Fruit fly (Drosophila melanogaster) whole organism, embryonic: ENCODE results near the gene MED15.
A peak's percentile ranks its signal among the peaks of the same experiment; 100 is the strongest.

ENCODE experiments used
- Atf6 ChIP-seq: fragments of 200-800 bp; sonication (Bioruptor generic); IDR thresholded peaks from 2 replicates; pipeline ENCODE4 v1.3.6; 2022; ENCODE audit warnings: missing biosample characterization, missing genetic modification characterization
- Bgb ChIP-seq: fragments of 200-800 bp; sonication (Bioruptor generic); IDR thresholded peaks from 2 replicates; pipeline ENCODE4 v1.3.6; 2022; ENCODE audit warnings: missing biosample characterization, missing genetic modification characterization; ENCODE audit not compliant: partially characterized antibody
- CG11093 ChIP-seq: fragments of 200-800 bp; sonication (Bioruptor generic); IDR thresholded peaks from 3 replicates; pipeline ENCODE4 v1.3.6; 2022; ENCODE audit warnings: missing biosample characterization, missing genetic modification characterization
- CG15073 ChIP-seq: fragments of 200-800 bp; sonication (Bioruptor generic); optimal IDR thresholded peaks from 2 replicates; lab custom pipeline; 2016; ENCODE audit warnings: missing biosample characterization, missing genetic modification characterization
- CG15514 ChIP-seq: fragments of 200-800 bp; sonication (Bioruptor generic); optimal IDR thresholded peaks from 3 replicates; lab custom pipeline; 2017; ENCODE audit warnings: missing biosample characterization, missing genetic modification characterization, mild to moderate bottlenecking, moderate library complexity, missing genetic modification reagents
- CG1603 ChIP-seq: fragments of 200-800 bp; sonication (Bioruptor generic); optimal IDR thresholded peaks from 2 replicates; lab custom pipeline; 2019; ENCODE audit warnings: missing biosample characterization, mild to moderate bottlenecking, missing genetic modification characterization, moderate library complexity
- CG16863 ChIP-seq: fragments of 200-800 bp; sonication (Bioruptor generic); optimal IDR thresholded peaks from 3 replicates; lab custom pipeline; 2016; ENCODE audit warnings: missing biosample characterization, missing genetic modification characterization
- CG1792 ChIP-seq: fragments of 200-800 bp; sonication (Bioruptor generic); optimal IDR thresholded peaks from 2 replicates; lab custom pipeline; 2016; ENCODE audit warnings: missing biosample characterization, missing genetic modification characterization
- CG4328 ChIP-seq: fragments of 200-800 bp; sonication (Bioruptor generic); optimal IDR thresholded peaks from 3 replicates; lab custom pipeline; 2017; ENCODE audit warnings: missing biosample characterization, missing genetic modification reagents, missing genetic modification characterization
- CG6254 ChIP-seq: fragments of 200-800 bp; sonication (Bioruptor generic); optimal IDR thresholded peaks from 3 replicates; lab custom pipeline; 2017; ENCODE audit warnings: mild to moderate bottlenecking, missing biosample characterization, missing genetic modification reagents, missing genetic modification characterization
- CG6689 ChIP-seq: fragments of 200-800 bp; sonication (Bioruptor generic); IDR thresholded peaks from 2 replicates; pipeline ENCODE4 v1.3.6; 2022; ENCODE audit warnings: missing biosample characterization, missing genetic modification characterization
- CG7357 ChIP-seq: fragments of 200-800 bp; sonication (Bioruptor generic); IDR thresholded peaks from 3 replicates; pipeline ENCODE4 v1.3.6; 2022; ENCODE audit warnings: missing biosample characterization, missing genetic modification characterization
- Chrac-16 ChIP-seq: fragments of 200-800 bp; sonication (Bioruptor generic); optimal IDR thresholded peaks from 3 replicates; lab custom pipeline; 2016; ENCODE audit warnings: missing biosample characterization, missing genetic modification characterization
- D19B ChIP-seq: fragments of 200-800 bp; sonication (Bioruptor generic); optimal IDR thresholded peaks from 2 replicates; lab custom pipeline; 2017; ENCODE audit warnings: missing biosample characterization, mild to moderate bottlenecking, missing genetic modification characterization
- Dek ChIP-seq: fragments of 200-800 bp; sonication (Bioruptor generic); optimal IDR thresholded peaks from 3 replicates; lab custom pipeline; 2019; ENCODE audit warnings: missing biosample characterization, mild to moderate bottlenecking, missing genetic modification characterization, moderate library complexity
- Fer2 ChIP-seq: fragments of 200-800 bp; sonication (Bioruptor generic); optimal IDR thresholded peaks from 2 replicates; lab custom pipeline; 2018; ENCODE audit warnings: missing biosample characterization, mild to moderate bottlenecking, missing genetic modification characterization, moderate library complexity
- H15 ChIP-seq: fragments of 200-800 bp; sonication (Bioruptor generic); IDR thresholded peaks from 3 replicates; pipeline ENCODE4 v1.3.6; 2022; ENCODE audit warnings: missing biosample characterization, missing genetic modification characterization
- Hand ChIP-seq: fragments of 200-800 bp; sonication (Bioruptor generic); optimal IDR thresholded peaks from 2 replicates; lab custom pipeline; 2017; ENCODE audit warnings: mild to moderate bottlenecking, missing biosample characterization, missing genetic modification reagents, missing genetic modification characterization
- Hey ChIP-seq: fragments of 200-800 bp; sonication (Bioruptor generic); optimal IDR thresholded peaks from 3 replicates; lab custom pipeline; 2018; ENCODE audit warnings: missing biosample characterization, mild to moderate bottlenecking, missing genetic modification characterization
- Jarid2 ChIP-seq: fragments of 200-800 bp; sonication (Bioruptor generic); optimal IDR thresholded peaks from 3 replicates; lab custom pipeline; 2017; ENCODE audit warnings: mild to moderate bottlenecking, missing biosample characterization, missing genetic modification reagents, missing genetic modification characterization
- MBD-R2 ChIP-seq: fragments of 200-800 bp; sonication (Bioruptor generic); IDR thresholded peaks from 2 replicates; pipeline ENCODE4 v1.3.6; 2022; ENCODE audit warnings: missing biosample characterization, missing genetic modification characterization
- MESR4 ChIP-seq: fragments of 200-800 bp; sonication (Bioruptor generic); optimal IDR thresholded peaks from 2 replicates; lab custom pipeline; 2018; ENCODE audit warnings: missing biosample characterization, mild to moderate bottlenecking, missing genetic modification characterization, moderate library complexity
- Opbp ChIP-seq: fragments of 200-800 bp; sonication (Bioruptor generic); IDR thresholded peaks from 3 replicates; pipeline ENCODE4 v1.3.6; 2022; ENCODE audit warnings: missing biosample characterization, missing genetic modification characterization; ENCODE audit not compliant: partially characterized antibody
- Optix ChIP-seq: fragments of 200-800 bp; sonication (Bioruptor generic); IDR thresholded peaks from 3 replicates; pipeline ENCODE4 v1.3.6; 2022; ENCODE audit warnings: missing biosample characterization, missing genetic modification characterization
- Pdp1 ChIP-seq, 2 experiments: fragments of 200-800 bp; sonication (Bioruptor generic); optimal IDR thresholded peaks; 3 replicates each; lab custom pipeline; 2016; ENCODE audit warnings: missing biosample characterization in 2 of 2, missing genetic modification characterization in 2 of 2, mild to moderate bottlenecking in 1 of 2, moderate library complexity in 1 of 2
- Ptx1 ChIP-seq: fragments of 200-800 bp; sonication (Bioruptor generic); IDR thresholded peaks from 2 replicates; pipeline ENCODE4 v1.3.6; 2022; ENCODE audit warnings: missing biosample characterization, missing genetic modification characterization
- Rfx ChIP-seq: fragments of 200-800 bp; sonication (Bioruptor generic); IDR thresholded peaks from 2 replicates; pipeline ENCODE4 v1.3.6; 2022; ENCODE audit warnings: missing biosample characterization, missing genetic modification characterization
- Trl ChIP-seq, 3 experiments: fragments of >200 bp in 2 of 3; fragments of 200-800 bp in 1 of 3; sonication (Bioruptor generic) in 1 of 3; optimal IDR thresholded peaks; 2 replicates in 1 of 3; 3 replicates in 2 of 3; lab custom pipeline; 2016 to 2017; ENCODE audit warnings: missing biosample characterization in 1 of 3, missing genetic modification characterization in 1 of 3
- Vsx1 ChIP-seq: fragments of 200-800 bp; sonication (Bioruptor generic); optimal IDR thresholded peaks from 2 replicates; lab custom pipeline; 2017; ENCODE audit warnings: missing biosample characterization, mild to moderate bottlenecking, missing genetic modification characterization, missing genetic modification reagents
- ci ChIP-seq: fragments of 200-800 bp; sonication (Bioruptor generic); IDR thresholded peaks from 3 replicates; pipeline ENCODE4 v1.3.6; 2022; ENCODE audit warnings: missing biosample characterization, missing genetic modification characterization
- cwo ChIP-seq: fragments of 200-800 bp; sonication (Bioruptor generic); optimal IDR thresholded peaks from 3 replicates; lab custom pipeline; 2017; ENCODE audit warnings: missing biosample characterization, missing genetic modification characterization, mild to moderate bottlenecking, moderate library complexity, missing genetic modification reagents
- da ChIP-seq: fragments of 200-800 bp; sonication (Bioruptor generic); optimal IDR thresholded peaks from 2 replicates; lab custom pipeline; 2016; ENCODE audit warnings: missing biosample characterization, missing genetic modification characterization
- dm ChIP-seq: fragments of 200-800 bp; sonication (Bioruptor generic); optimal IDR thresholded peaks from 3 replicates; lab custom pipeline; 2016; ENCODE audit warnings: missing biosample characterization, missing genetic modification characterization
- dmrt99B ChIP-seq: fragments of 200-800 bp; sonication (Bioruptor generic); optimal IDR thresholded peaks from 2 replicates; lab custom pipeline; 2018; ENCODE audit warnings: missing biosample characterization, mild to moderate bottlenecking, missing genetic modification characterization, moderate library complexity
- dpn ChIP-seq, 2 experiments: fragments of 200-800 bp; sonication (Bioruptor generic); optimal IDR thresholded peaks; 3 replicates each; lab custom pipeline; 2016; ENCODE audit warnings: missing biosample characterization in 2 of 2, missing genetic modification characterization in 2 of 2
- eyg ChIP-seq: fragments of 200-800 bp; sonication (Bioruptor generic); optimal IDR thresholded peaks from 3 replicates; lab custom pipeline; 2016; ENCODE audit warnings: missing biosample characterization, missing genetic modification characterization
- grau ChIP-seq: fragments of 200-800 bp; optimal IDR thresholded peaks from 3 replicates; lab custom pipeline; 2019; ENCODE audit warnings: missing biosample characterization, mild to moderate bottlenecking, missing genetic modification characterization, moderate library complexity
- grn ChIP-seq: fragments of 200-800 bp; sonication (Bioruptor generic); optimal IDR thresholded peaks from 3 replicates; lab custom pipeline; 2017; ENCODE audit warnings: missing biosample characterization, missing genetic modification characterization
- gt ChIP-seq: fragments of 200-800 bp; sonication (Bioruptor generic); IDR thresholded peaks from 2 replicates; pipeline ENCODE4 v1.3.6; 2022; ENCODE audit warnings: missing biosample characterization, missing genetic modification characterization
- ham ChIP-seq: fragments of 200-800 bp; sonication (Bioruptor generic); IDR thresholded peaks from 2 replicates; pipeline ENCODE4 v1.3.6; 2022; ENCODE audit warnings: missing biosample characterization, missing genetic modification characterization
- jigr1 ChIP-seq: fragments of 200-800 bp; sonication (Bioruptor generic); IDR thresholded peaks from 3 replicates; pipeline ENCODE4 v1.3.6; 2022; ENCODE audit warnings: missing biosample characterization, missing genetic modification characterization
- klu ChIP-seq: fragments of 200-800 bp; sonication (Bioruptor generic); IDR thresholded peaks from 2 replicates; pipeline ENCODE4 v1.3.6; 2022; ENCODE audit warnings: missing biosample characterization, missing genetic modification characterization
- kni ChIP-seq: fragments of 200-800 bp; sonication (Bioruptor generic); optimal IDR thresholded peaks from 3 replicates; lab custom pipeline; 2017; ENCODE audit warnings: mild to moderate bottlenecking, missing biosample characterization, missing genetic modification reagents, missing genetic modification characterization
- luna ChIP-seq: fragments of 200-800 bp; sonication (Bioruptor generic); optimal IDR thresholded peaks from 2 replicates; lab custom pipeline; 2016; ENCODE audit warnings: missing biosample characterization, missing genetic modification characterization
- org-1 ChIP-seq: fragments of 200-800 bp; sonication (Bioruptor generic); optimal IDR thresholded peaks from 2 replicates; lab custom pipeline; 2017; ENCODE audit warnings: missing biosample characterization, missing genetic modification characterization
- pho ChIP-seq: fragments of 200-800 bp; sonication (Bioruptor generic); optimal IDR thresholded peaks from 2 replicates; lab custom pipeline; 2016; ENCODE audit warnings: missing biosample characterization, missing genetic modification characterization
- row ChIP-seq: fragments of 200-800 bp; sonication (Bioruptor generic); IDR thresholded peaks from 3 replicates; pipeline ENCODE4 v1.3.6; 2022; ENCODE audit warnings: missing biosample characterization, missing genetic modification characterization
- sna ChIP-seq: fragments of 200-800 bp; sonication (Bioruptor generic); IDR thresholded peaks from 2 replicates; pipeline ENCODE4 v1.3.6; 2022; ENCODE audit warnings: missing biosample characterization, missing genetic modification characterization; ENCODE audit not compliant: partially characterized antibody
- vvl ChIP-seq: fragments of 200-800 bp; sonication (Bioruptor generic); IDR thresholded peaks from 2 replicates; pipeline ENCODE4 v1.3.6; 2022; ENCODE audit warnings: missing biosample characterization, missing genetic modification characterization

The MED15 gene

dm6 chr2L:441927-442691, 30.7 kb upstream of the MED15 start (continued):
- TF ChIP-seq Dek (tag; lab: Kevin White, UChicago): peak; percentile 51
- no peak for TF ChIP-seq Atf6 (GFP tag; lab: Robert Waterston, UW)
- peak; percentile 83 for TF ChIP-seq Ptx1 (GFP tag; lab: Robert Waterston, UW)
- peak; percentile 83 for TF ChIP-seq row (GFP tag; lab: Robert Waterston, UW)
- TF ChIP-seq MBD-R2 (GFP tag; lab: Robert Waterston, UW): peak; percentile 33; the same call in 1 of the 2 replicates
- TF ChIP-seq CG7357 (GFP tag; lab: Robert Waterston, UW): peak; percentile 75; the same call in 1 of the 3 replicates
- TF ChIP-seq Pdp1 (GFP tag; optimal IDR thresholded peaks at IDR 0.05; lab: Kevin White, UChicago): peak; percentile 71 to 79
- TF ChIP-seq eyg: peak; percentile 19
- TF ChIP-seq dm (GFP tag; lab: Kevin White, UChicago): peak; percentile 68
- TF ChIP-seq grau: peak; percentile 76
- no peak for TF ChIP-seq Bgb
- peak; percentile 96 for TF ChIP-seq CG1603 (tag; lab: Kevin White, UChicago)
- TF ChIP-seq klu (GFP tag; lab: Robert Waterston, UW): peak; percentile 58
- peak; percentile 86 for TF ChIP-seq H15
- peak; percentile 74 to 84 for TF ChIP-seq dpn (GFP tag; optimal IDR thresholded peaks at IDR 0.05; lab: Kevin White, UChicago)
- TF ChIP-seq Vsx1 (GFP tag; lab: Kevin White, UChicago): peak; percentile 59
- TF ChIP-seq CG4328 (GFP tag; lab: Kevin White, UChicago): no peak
- TF ChIP-seq CG16863: peak; percentile 86
- no peak for TF ChIP-seq Hand (GFP tag; lab: Kevin White, UChicago)
- TF ChIP-seq MESR4 (GFP tag; lab: Kevin White, UChicago): peak; percentile 24
- no peak for TF ChIP-seq da
- peak; percentile 92 for TF ChIP-seq Optix (GFP tag; lab: Robert Waterston, UW)
- TF ChIP-seq kni (GFP tag; lab: Kevin White, UChicago): peak; percentile 10
- 0 out of 2 replicates have a peak, but pooled peaks have one; percentile 24 for TF ChIP-seq Rfx (GFP tag; lab: Robert Waterston, UW)
- TF ChIP-seq CG11093 (GFP tag; lab: Robert Waterston, UW): peak; percentile 81
- TF ChIP-seq ham: no peak
- TF ChIP-seq vvl (GFP tag; lab: Robert Waterston, UW): peak; percentile 93
- peak; percentile 46 for TF ChIP-seq CG1792 (GFP tag; lab: Kevin White, UChicago)
- TF ChIP-seq Fer2 (tag; lab: Kevin White, UChicago): no peak
- TF ChIP-seq Jarid2: peak; percentile 4
- peak; percentile 24 for TF ChIP-seq CG15514 (GFP tag; lab: Kevin White, UChicago)
- TF ChIP-seq CG15073 (GFP tag; lab: Kevin White, UChicago): peak; percentile 29
- peak; percentile 70 for TF ChIP-seq org-1
- TF ChIP-seq dmrt99B (tag; lab: Kevin White, UChicago): peak; percentile 92
- TF ChIP-seq jigr1: peak; percentile 64; the same call in 1 of the 3 replicates
- peak; percentile 70 for TF ChIP-seq gt (GFP tag; lab: Robert Waterston, UW)
- TF ChIP-seq Hey (tag; lab: Kevin White, UChicago): no peak
- TF ChIP-seq CG6254 (GFP tag; lab: Kevin White, UChicago): peak; percentile 84
- peak; percentile 44 for TF ChIP-seq cwo
- no peak for TF ChIP-seq grn (GFP tag; lab: Kevin White, UChicago)
- no peak for TF ChIP-seq luna
- TF ChIP-seq CG6689 (GFP tag; lab: Robert Waterston, UW): peak; percentile 88
- TF ChIP-seq Opbp (GFP tag; lab: Robert Waterston, UW): no peak
- TF ChIP-seq ci (GFP tag; lab: Robert Waterston, UW): peak; percentile 96
- TF ChIP-seq pho (GFP tag; lab: Kevin White, UChicago): peak; percentile 30
- TF ChIP-seq sna (GFP tag; lab: Robert Waterston, UW): no peak
- TF ChIP-seq Chrac-16 (GFP tag; lab: Kevin White, UChicago): peak; percentile 84
- no peak for TF ChIP-seq D19B (GFP tag; lab: Kevin White, UChicago)
- TF ChIP-seq Trl (optimal IDR thresholded peaks at IDR 0.05; lab: Kevin White, UChicago): no peak
- peak; percentile 86 for TF ChIP-seq Trl (GFP tag; optimal IDR thresholded peaks at IDR 0.05; lab: Kevin White, UChicago)
